Worm (Caenorhabditis elegans) whole organism, young adult: ENCODE data around the gene ZK666.2.
A peak's percentile ranks its signal among the peaks of the same experiment; 100 is the strongest.

Experiments used
- B0019.2 ChIP-seq: fragments of 200-800 bp; sonication (Bioruptor generic); conservative IDR thresholded peaks from 2 replicates; pipeline ENCODE4 v1.3.6; 2022; ENCODE audit warnings: missing genetic modification reagents, missing genetic modification characterization, missing compliant biosample characterization
- B0336.3 ChIP-seq: fragments of 200-800 bp; sonication (Bioruptor generic); IDR thresholded peaks from 2 replicates; pipeline ENCODE4 v1.3.6; 2022; ENCODE audit warnings: missing genetic modification characterization, missing compliant biosample characterization
- C06A6.2 ChIP-seq: fragments of 200-800 bp; sonication (Bioruptor generic); conservative IDR thresholded peaks from 2 replicates; pipeline ENCODE4 v1.3.6; 2022; ENCODE audit warnings: missing genetic modification characterization, missing compliant biosample characterization
- C17E4.6 ChIP-seq: fragments of 200-800 bp; sonication (Bioruptor generic); IDR thresholded peaks from 2 replicates; pipeline ENCODE4 v1.3.6; 2022; ENCODE audit warnings: missing genetic modification reagents, missing genetic modification characterization, missing compliant biosample characterization
- F49E8.2 ChIP-seq: sonication (generic microtip); optimal IDR thresholded peaks from 3 replicates; lab custom pipeline; 2017; ENCODE audit warnings: missing genetic modification characterization, mild to moderate bottlenecking, missing compliant biosample characterization, antibody characterized with exemption, moderate library complexity; ENCODE audit not compliant: insufficient read depth
- F52B5.7 ChIP-seq: sonication (generic microtip); optimal IDR thresholded peaks from 2 replicates; lab custom pipeline; 2016; ENCODE audit warnings: mild to moderate bottlenecking, missing genetic modification characterization, missing compliant biosample characterization
- F57C9.4 ChIP-seq: sonication (generic microtip); optimal IDR thresholded peaks from 2 replicates; lab custom pipeline; 2017; ENCODE audit warnings: mild to moderate bottlenecking, missing genetic modification characterization, missing compliant biosample characterization
- K11D2.4 ChIP-seq: fragments of 200-800 bp; sonication (Bioruptor generic); IDR thresholded peaks from 2 replicates; pipeline ENCODE4 v1.3.6; 2022; ENCODE audit warnings: missing genetic modification reagents, missing genetic modification characterization, missing compliant biosample characterization
- K12H6.12 ChIP-seq: fragments of 200-800 bp; sonication (Bioruptor generic); optimal IDR thresholded peaks from 2 replicates; lab custom pipeline; 2018; ENCODE audit warnings: mild to moderate bottlenecking, missing genetic modification characterization, missing compliant biosample characterization
- Y56A3A.18 ChIP-seq: fragments of 200-800 bp; sonication (Bioruptor generic); IDR thresholded peaks from 2 replicates; pipeline ENCODE4 v1.3.6; 2022; ENCODE audit warnings: missing genetic modification reagents, missing genetic modification characterization, missing compliant biosample characterization
- Y95B8A.8 ChIP-seq: fragments of 200-800 bp; sonication (Bioruptor generic); IDR thresholded peaks from 2 replicates; pipeline ENCODE4 v1.3.6; 2022; ENCODE audit warnings: missing genetic modification reagents, missing genetic modification characterization, missing compliant biosample characterization
- attf-6 ChIP-seq: fragments of 200-800 bp; sonication (Bioruptor generic); IDR thresholded peaks from 2 replicates; pipeline ENCODE4 v1.3.6; 2022; ENCODE audit warnings: missing genetic modification reagents, missing genetic modification characterization, missing compliant biosample characterization
- cebp-1 ChIP-seq, 2 experiments: fragments of 200-800 bp in 1 of 2; sonication (Bioruptor generic) in 1 of 2; sonication (generic microtip) in 1 of 2; IDR thresholded peaks in 1 of 2; optimal IDR thresholded peaks in 1 of 2; 2 replicates each; pipeline versions ENCODE4 v1.3.6 to Lab custom; 2017 to 2022; ENCODE audit warnings: missing compliant biosample characterization in 2 of 2, missing genetic modification characterization in 2 of 2, mild to moderate bottlenecking in 1 of 2, missing genetic modification reagents in 1 of 2, moderate library complexity in 1 of 2
- cebp-2 ChIP-seq: fragments of 200-800 bp; sonication (Bioruptor generic); IDR thresholded peaks from 2 replicates; pipeline ENCODE4 v1.3.6; 2022; ENCODE audit warnings: missing genetic modification characterization, missing compliant biosample characterization
- ceh-100 ChIP-seq: fragments of 200-800 bp; sonication (Bioruptor generic); IDR thresholded peaks from 2 replicates; pipeline ENCODE4 v1.3.6; 2022; ENCODE audit warnings: missing genetic modification reagents, missing genetic modification characterization, missing compliant biosample characterization
- ceh-91 ChIP-seq: fragments of 200-800 bp; sonication (Bioruptor generic); IDR thresholded peaks from 2 replicates; pipeline ENCODE4 v1.3.6; 2022; ENCODE audit warnings: missing genetic modification reagents, missing genetic modification characterization, missing compliant biosample characterization
- die-1 ChIP-seq: sonication (generic microtip); optimal IDR thresholded peaks from 2 replicates; lab custom pipeline; 2016; ENCODE audit warnings: missing genotype, mild to moderate bottlenecking, missing genetic modification characterization, missing compliant biosample characterization
- dox-1 ChIP-seq: fragments of 200-800 bp; sonication (Bioruptor generic); IDR thresholded peaks from 2 replicates; pipeline ENCODE4 v1.3.6; 2022; ENCODE audit warnings: missing genetic modification reagents, missing genetic modification characterization, missing compliant biosample characterization
- egl-18 ChIP-seq: fragments of 200-800 bp; sonication (Bioruptor generic); IDR thresholded peaks from 2 replicates; pipeline ENCODE4 v1.3.6; 2022; ENCODE audit warnings: missing genetic modification reagents, missing genetic modification characterization, missing compliant biosample characterization
- egl-44 ChIP-seq: fragments of 200-800 bp; sonication (Bioruptor generic); IDR thresholded peaks from 2 replicates; pipeline ENCODE4 v1.3.6; 2022; ENCODE audit warnings: missing genetic modification reagents, missing genetic modification characterization, missing compliant biosample characterization
- egrh-3 ChIP-seq: fragments of 200-800 bp; sonication (Bioruptor generic); IDR thresholded peaks from 2 replicates; pipeline ENCODE4 v1.3.6; 2022; ENCODE audit warnings: missing genetic modification reagents, missing genetic modification characterization, missing compliant biosample characterization
- gei-17 ChIP-seq: fragments of 200-800 bp; sonication (Bioruptor generic); optimal IDR thresholded peaks from 2 replicates; lab custom pipeline; 2018; ENCODE audit warnings: mild to moderate bottlenecking, missing genetic modification characterization, missing compliant biosample characterization
- him-1 ChIP-seq: sonication (generic microtip); optimal IDR thresholded peaks from 2 replicates; lab custom pipeline; 2016; ENCODE audit warnings: missing genotype, missing genetic modification reagents, missing genetic modification characterization, missing compliant biosample characterization
- hlh-12 ChIP-seq: sonication (generic microtip); optimal IDR thresholded peaks from 2 replicates; lab custom pipeline; 2016; ENCODE audit warnings: missing genetic modification characterization, missing compliant biosample characterization
- let-526 ChIP-seq: fragments of 200-800 bp; sonication (Bioruptor generic); IDR thresholded peaks from 2 replicates; pipeline ENCODE4 v1.3.6; 2022; ENCODE audit warnings: missing genetic modification reagents, missing genetic modification characterization, missing compliant biosample characterization
- lin-35 ChIP-seq, 3 experiments: fragments of 150-350 bp in 2 of 3; sonication (generic microtip) in 1 of 3; optimal IDR thresholded peaks; 2 replicates each; lab custom pipeline; 2014 to 2018; ENCODE audit warnings: missing biosample characterization in 3 of 3, missing genetic modification characterization in 3 of 3, missing genetic modification reagents in 3 of 3
- madf-3 ChIP-seq: fragments of 200-800 bp; sonication (Bioruptor generic); IDR thresholded peaks from 2 replicates; pipeline ENCODE4 v1.3.6; 2022; ENCODE audit warnings: missing genetic modification reagents, missing genetic modification characterization, missing compliant biosample characterization
- mel-28 ChIP-seq: sonication (generic microtip); optimal IDR thresholded peaks from 2 replicates; lab custom pipeline; 2016; ENCODE audit warnings: borderline replicate concordance, mild to moderate bottlenecking, missing genetic modification characterization, missing compliant biosample characterization
- nfya-2 ChIP-seq: fragments of 200-800 bp; sonication (Bioruptor generic); IDR thresholded peaks from 2 replicates; pipeline ENCODE4 v1.3.6; 2022; ENCODE audit warnings: missing genetic modification reagents, missing genetic modification characterization, missing compliant biosample characterization
- nhr-80 ChIP-seq: sonication (generic microtip); optimal IDR thresholded peaks from 2 replicates; lab custom pipeline; 2016; ENCODE audit warnings: missing genetic modification characterization, missing compliant biosample characterization
- nhr-90 ChIP-seq: sonication (generic microtip); optimal IDR thresholded peaks from 2 replicates; lab custom pipeline; 2016; ENCODE audit warnings: missing genotype, mild to moderate bottlenecking, missing genetic modification characterization, missing compliant biosample characterization
- pbrm-1 ChIP-seq: fragments of 200-800 bp; sonication (Bioruptor generic); IDR thresholded peaks from 2 replicates; pipeline ENCODE4 v1.3.6; 2022; ENCODE audit warnings: missing genetic modification reagents, missing genetic modification characterization, missing compliant biosample characterization
- pha-4 ChIP-seq: fragments of 150-350 bp; sonication (generic microtip); optimal IDR thresholded peaks from 2 replicates; lab custom pipeline; 2014; ENCODE audit warnings: missing biosample characterization, missing genetic modification reagents, missing genetic modification characterization
- sea-2 ChIP-seq: fragments of 200-800 bp; sonication (Bioruptor generic); IDR thresholded peaks from 2 replicates; pipeline ENCODE4 v1.3.6; 2022; ENCODE audit warnings: missing genetic modification characterization, missing compliant biosample characterization
- snpc-1.1 ChIP-seq: sonication (generic microtip); optimal IDR thresholded peaks from 2 replicates; lab custom pipeline; 2017; ENCODE audit warnings: missing genetic modification characterization, mild to moderate bottlenecking, missing compliant biosample characterization, antibody characterized with exemption, moderate library complexity, missing genotype, missing genetic modification reagents; ENCODE audit not compliant: insufficient read depth
- snpc-1.3 ChIP-seq: sonication (generic microtip); optimal IDR thresholded peaks from 2 replicates; lab custom pipeline; 2017; ENCODE audit warnings: missing genetic modification characterization, mild to moderate bottlenecking, missing compliant biosample characterization, antibody characterized with exemption, moderate library complexity, missing genotype, missing genetic modification reagents; ENCODE audit not compliant: insufficient read depth
- tlf-1 ChIP-seq: fragments of 200-800 bp; sonication (Bioruptor generic); optimal IDR thresholded peaks from 2 replicates; lab custom pipeline; 2018; ENCODE audit warnings: mild to moderate bottlenecking, missing genetic modification characterization, missing compliant biosample characterization
- zfh-2 ChIP-seq: fragments of 200-800 bp; sonication (Bioruptor generic); conservative IDR thresholded peaks from 2 replicates; pipeline ENCODE4 v1.3.6; 2022; ENCODE audit warnings: missing genetic modification reagents, missing genetic modification characterization, missing compliant biosample characterization

ZK666.2 gene

ce11 chrII:10445738-10446137 lies 26.0 kb downstream of the ZK666.2 start (continued):
- TF ChIP-seq cebp-1 (GFP tag; IDR thresholded peaks at IDR 0.05; lab: Robert Waterston, UW) (peak; percentile 86), cebp-1 (tag; optimal IDR thresholded peaks at IDR 0.05; lab: Kevin White, UChicago) (peak; percentile 93), C06A6.2 (GFP tag; lab: Robert Waterston, UW) (no peak), pha-4 (no peak), B0019.2 (no peak), egl-18 (GFP tag; lab: Robert Waterston, UW) (no peak), hlh-12 (tag; lab: Kevin White, UChicago) (no peak), attf-6 (GFP tag; lab: Robert Waterston, UW) (no peak), Y95B8A.8 (no peak), mel-28 (tag; lab: Kevin White, UChicago) (no peak), F57C9.4 (tag; lab: Kevin White, UChicago) (no peak), lin-35 (GFP tag; optimal IDR thresholded peaks at IDR 0.05; lab: Kevin White, UChicago) (no peak), F49E8.2 (no peak), F52B5.7 (tag; lab: Kevin White, UChicago) (no peak), C17E4.6 (no peak), B0336.3 (GFP tag; lab: Robert Waterston, UW) (peak; percentile 46; the same call in 1 of the 2 replicates), ceh-91 (no peak), him-1 (no peak), dox-1 (GFP tag; lab: Robert Waterston, UW) (0 out of 2 replicates have a peak, but pooled peaks have one; percentile 53), gei-17 (GFP tag; lab: Kevin White, UChicago) (no peak), tlf-1 (GFP tag; lab: Kevin White, UChicago) (no peak), zfh-2 (GFP tag; lab: Robert Waterston, UW) (no peak), K11D2.4 (GFP tag; lab: Robert Waterston, UW) (no peak), pbrm-1 (GFP tag; lab: Robert Waterston, UW) (no peak), snpc-1.1 (no peak), nfya-2 (GFP tag; lab: Robert Waterston, UW) (no peak), Y56A3A.18 (GFP tag; lab: Robert Waterston, UW) (no peak), egrh-3 (GFP tag; lab: Robert Waterston, UW) (no peak), egl-44 (GFP tag; lab: Robert Waterston, UW) (no peak), nhr-90 (tag; lab: Kevin White, UChicago) (no peak), madf-3 (no peak), die-1 (tag; lab: Kevin White, UChicago) (peak; percentile 8), ceh-100 (no peak), sea-2 (0 out of 2 replicates have a peak, but pooled peaks have one; percentile 12), K12H6.12 (tag; lab: Kevin White, UChicago) (no peak), let-526 (GFP tag; lab: Robert Waterston, UW) (no peak), cebp-2 (GFP tag; lab: Robert Waterston, UW) (0 out of 2 replicates have a peak, but pooled peaks have one; percentile 40), nhr-80 (tag; lab: Kevin White, UChicago) (peak; percentile 62), snpc-1.3 (tag; lab: Kevin White, UChicago) (no peak)
